Fruit fly (Drosophila melanogaster): Measurements from ENCODE around the gene mnb.

Gene mnb

dm6 chrX:17820252-17820651, 66.8 kb downstream of the mnb start:
- TF ChIP-seq sage (GFP tag; optimal IDR thresholded peaks at IDR 0.05), result no peak
- no peak for TF ChIP-seq GATAd (GFP tag; optimal IDR thresholded peaks at IDR 0.05)
- no peak for TF ChIP-seq dl (GFP tag; optimal IDR thresholded peaks at IDR 0.05; ENCODE audit: insufficient read depth in 1 of 2, partially characterized antibody in 2 of 2)
- no peak for TF ChIP-seq Hr78 (GFP tag; optimal IDR thresholded peaks at IDR 0.05)
- peak; percentile 18 for TF ChIP-seq fru (GFP tag; optimal IDR thresholded peaks at IDR 0.05)
- TF ChIP-seq OdsH (GFP tag; optimal IDR thresholded peaks at IDR 0.05), result peak; percentile 53
- TF ChIP-seq jim (GFP tag; optimal IDR thresholded peaks at IDR 0.05), result no peak
- no peak for TF ChIP-seq Jra (GFP tag; optimal IDR thresholded peaks at IDR 0.05)
- peak; percentile 34 for TF ChIP-seq Hnf4 (GFP tag; optimal IDR thresholded peaks at IDR 0.05)
- TF ChIP-seq psq (GFP tag; optimal IDR thresholded peaks at IDR 0.05), result peak; percentile 20
- TF ChIP-seq foxo (GFP tag; optimal IDR thresholded peaks at IDR 0.05), result peak in 1 of 2 experiments; percentile 49
- peak; percentile 9 for TF ChIP-seq ey (GFP tag; optimal IDR thresholded peaks at IDR 0.05)
- peak; percentile 30 for TF ChIP-seq rgr (GFP tag; optimal IDR thresholded peaks at IDR 0.05)
- no peak for TF ChIP-seq Vsx2 (GFP tag; optimal IDR thresholded peaks at IDR 0.05; ENCODE audit: partially characterized antibody)
- no peak for TF ChIP-seq br (GFP tag; optimal IDR thresholded peaks at IDR 0.05)
- TF ChIP-seq Dif (GFP tag; optimal IDR thresholded peaks at IDR 0.05; ENCODE audit: partially characterized antibody), result no peak
- no peak for TF ChIP-seq Mio (GFP tag; optimal IDR thresholded peaks at IDR 0.05)
- no peak for TF ChIP-seq CG9705 (GFP tag; optimal IDR thresholded peaks at IDR 0.05)
- no peak for TF ChIP-seq dmrt93B (GFP tag; optimal IDR thresholded peaks at IDR 0.05)
- no peak for TF ChIP-seq usp (GFP tag; optimal IDR thresholded peaks at IDR 0.05)
- no peak for TF ChIP-seq Dfd (GFP tag; optimal IDR thresholded peaks at IDR 0.05)
- no peak for TF ChIP-seq CrebA (GFP tag; optimal IDR thresholded peaks at IDR 0.05; ENCODE audit: borderline replicate concordance)
- no peak for TF ChIP-seq N (GFP tag; optimal IDR thresholded peaks at IDR 0.05)
- peak; percentile 43 for TF ChIP-seq HLH106 (tag; optimal IDR thresholded peaks at IDR 0.05)
- peak; percentile 22 for TF ChIP-seq h (GFP tag; optimal IDR thresholded peaks at IDR 0.05)
- TF ChIP-seq brk (GFP tag; optimal IDR thresholded peaks at IDR 0.05), result no peak
- TF ChIP-seq CG32264 (GFP tag; optimal IDR thresholded peaks at IDR 0.05), result no peak
- TF ChIP-seq woc (GFP tag; optimal IDR thresholded peaks at IDR 0.05), result no peak
- no peak for TF ChIP-seq Hr83 (GFP tag; optimal IDR thresholded peaks at IDR 0.05; ENCODE audit: poor library complexity, severe bottlenecking)
- TF ChIP-seq Myc (optimal IDR thresholded peaks at IDR 0.05), result no peak

DNA sequence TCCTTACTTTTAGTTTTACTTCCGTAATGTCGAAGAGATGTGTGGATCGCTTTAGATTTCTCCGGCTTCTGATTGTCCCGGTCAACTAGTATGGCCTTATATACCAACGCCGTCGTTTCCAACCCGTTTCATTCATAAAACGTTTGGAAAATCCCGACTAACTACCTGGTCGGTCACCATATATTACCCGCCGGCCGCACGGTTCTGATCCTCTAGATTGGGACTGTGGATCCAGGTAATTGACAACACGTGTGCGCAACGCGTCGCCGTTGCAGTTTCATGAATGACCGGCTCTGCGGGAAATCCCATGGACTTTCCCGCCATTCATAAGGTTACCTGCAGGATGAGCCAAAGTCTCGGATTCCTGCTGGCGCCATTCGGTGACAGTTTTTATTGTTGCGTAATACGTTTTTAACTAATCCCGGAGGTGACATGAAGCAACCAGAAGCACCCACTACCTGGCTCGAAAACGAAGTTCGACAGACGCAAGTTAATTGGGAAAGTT, 67.3 kb downstream of the mnb start, which contains the start of gene CG12986:
TSS of gene CG12986 (minus strand) at position 51 of the 505 bp plus-strand sequence.
- TF ChIP-seq Mio (GFP tag; optimal IDR thresholded peaks at IDR 0.05) (no peak), Abd-B (GFP tag; optimal IDR thresholded peaks at IDR 0.05) (no peak), CG32264 (GFP tag; optimal IDR thresholded peaks at IDR 0.05) (no peak), Myc (optimal IDR thresholded peaks at IDR 0.05) (no peak), Sp1 (GFP tag; optimal IDR thresholded peaks at IDR 0.05) (no peak), brk (GFP tag; optimal IDR thresholded peaks at IDR 0.05) (no peak), tai (GFP tag; optimal IDR thresholded peaks at IDR 0.05) (no peak), foxo (GFP tag; optimal IDR thresholded peaks at IDR 0.05) (no peak), HLH106 (tag; optimal IDR thresholded peaks at IDR 0.05) (no peak), Dfd (GFP tag; optimal IDR thresholded peaks at IDR 0.05) (no peak), sv (GFP tag; optimal IDR thresholded peaks at IDR 0.05) (no peak)

DNA sequence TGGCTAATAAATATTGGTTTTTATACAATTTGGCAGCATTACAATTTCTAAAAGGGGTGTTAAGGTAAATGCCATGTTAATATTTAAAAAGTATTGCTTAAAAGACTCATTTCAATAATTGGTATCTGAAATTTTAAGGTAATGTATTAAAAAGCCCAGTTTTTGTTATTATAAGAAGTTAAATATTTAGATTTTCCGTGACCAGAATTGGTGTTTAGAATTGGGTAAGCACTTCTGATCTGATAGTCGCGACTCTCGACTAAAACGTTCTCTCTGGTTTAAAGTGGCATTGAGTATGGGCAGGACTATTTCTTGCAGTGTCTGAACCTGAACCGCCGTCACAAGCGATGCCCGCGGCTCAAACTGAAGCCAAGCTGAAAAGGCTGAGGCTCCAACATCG, 70.6 kb downstream of the mnb start:
- TF ChIP-seq fru (GFP tag; optimal IDR thresholded peaks at IDR 0.05) (peak; percentile 40), ey (GFP tag; optimal IDR thresholded peaks at IDR 0.05) (peak; percentile 44), Dfd (GFP tag; optimal IDR thresholded peaks at IDR 0.05) (no peak), CG32264 (GFP tag; optimal IDR thresholded peaks at IDR 0.05) (no peak), CG9705 (GFP tag; optimal IDR thresholded peaks at IDR 0.05) (no peak), Hr83 (GFP tag; optimal IDR thresholded peaks at IDR 0.05; ENCODE audit: poor library complexity, severe bottlenecking) (no peak), foxo (GFP tag; optimal IDR thresholded peaks at IDR 0.05) (peak in 1 of 2 experiments; percentile 45), Dif (GFP tag; optimal IDR thresholded peaks at IDR 0.05; ENCODE audit: partially characterized antibody) (no peak), Hr78 (GFP tag; optimal IDR thresholded peaks at IDR 0.05) (no peak), usp (GFP tag; optimal IDR thresholded peaks at IDR 0.05) (no peak), Abd-B (GFP tag; optimal IDR thresholded peaks at IDR 0.05) (no peak), pan (optimal IDR thresholded peaks at IDR 0.05) (no peak), HLH106 (tag; optimal IDR thresholded peaks at IDR 0.05) (peak; percentile 58), Jra (GFP tag; optimal IDR thresholded peaks at IDR 0.05) (no peak), br (GFP tag; optimal IDR thresholded peaks at IDR 0.05) (peak; percentile 3), tai (GFP tag; optimal IDR thresholded peaks at IDR 0.05) (no peak), N (GFP tag; optimal IDR thresholded peaks at IDR 0.05) (no peak), Hnf4 (GFP tag; optimal IDR thresholded peaks at IDR 0.05) (peak; percentile 21), rgr (GFP tag; optimal IDR thresholded peaks at IDR 0.05) (peak; percentile 3), dmrt93B (GFP tag; optimal IDR thresholded peaks at IDR 0.05) (peak; percentile 15), lola (GFP tag; optimal IDR thresholded peaks at IDR 0.05) (no peak), Mio (GFP tag; optimal IDR thresholded peaks at IDR 0.05) (no peak), dsf (GFP tag; optimal IDR thresholded peaks at IDR 0.05; ENCODE audit: borderline replicate concordance) (no peak), brk (GFP tag; optimal IDR thresholded peaks at IDR 0.05) (no peak), h (GFP tag; optimal IDR thresholded peaks at IDR 0.05) (peak; percentile 54), woc (GFP tag; optimal IDR thresholded peaks at IDR 0.05) (peak; percentile 45), Vsx2 (GFP tag; optimal IDR thresholded peaks at IDR 0.05; ENCODE audit: partially characterized antibody) (no peak), Rel (GFP tag; optimal IDR thresholded peaks at IDR 0.05) (no peak), Rel (tag; optimal IDR thresholded peaks at IDR 0.05) (no peak), sage (GFP tag; optimal IDR thresholded peaks at IDR 0.05) (no peak), dl (GFP tag; optimal IDR thresholded peaks at IDR 0.05; ENCODE audit: insufficient read depth in 1 of 2, partially characterized antibody in 2 of 2) (no peak), CrebA (GFP tag; optimal IDR thresholded peaks at IDR 0.05; ENCODE audit: borderline replicate concordance) (no peak), sv (GFP tag; optimal IDR thresholded peaks at IDR 0.05) (no peak), GATAd (GFP tag; optimal IDR thresholded peaks at IDR 0.05) (no peak), jim (GFP tag; optimal IDR thresholded peaks at IDR 0.05) (no peak), OdsH (GFP tag; optimal IDR thresholded peaks at IDR 0.05) (peak; percentile 78), Myc (optimal IDR thresholded peaks at IDR 0.05) (no peak), Sp1 (GFP tag; optimal IDR thresholded peaks at IDR 0.05) (peak; percentile 68), psq (GFP tag; optimal IDR thresholded peaks at IDR 0.05) (peak; percentile 31)
